Fruit fly (Drosophila melanogaster): Measurements from ENCODE around the gene CG43965.

DNA sequence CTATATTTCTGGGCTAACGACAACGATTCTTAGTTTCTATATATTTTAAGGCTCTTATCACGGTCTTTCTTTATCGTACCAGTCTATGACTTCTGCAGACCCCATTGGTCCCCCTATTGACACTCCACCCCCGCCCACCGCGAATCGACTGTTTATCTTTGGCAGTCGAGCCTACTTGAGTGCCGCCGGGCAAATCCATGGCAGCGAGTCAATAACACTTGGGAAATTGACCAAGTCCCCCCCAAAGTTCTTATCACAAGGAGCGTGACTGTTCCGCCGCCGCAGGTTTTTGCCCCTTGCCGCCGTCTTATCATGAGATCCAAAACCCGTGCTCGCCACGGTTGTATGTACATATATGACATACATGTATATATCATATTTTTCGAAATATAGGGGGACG lies 26.0 kb downstream of the CG43965 start:
- TF ChIP-seq CG1620 (GFP tag; optimal IDR thresholded peaks at IDR 0.05) (peak; percentile 6), bab1 (GFP tag; optimal IDR thresholded peaks at IDR 0.05) (peak; percentile 20), toe (GFP tag; optimal IDR thresholded peaks at IDR 0.05) (no peak), tj (GFP tag; optimal IDR thresholded peaks at IDR 0.05) (no peak), CG12768 (GFP tag; optimal IDR thresholded peaks at IDR 0.05) (no peak), CG11617 (GFP tag; optimal IDR thresholded peaks at IDR 0.05) (no peak)
